Fruit fly (Drosophila melanogaster) whole organism, prepupa: ENCODE data around the gene CG14130.

ENCODE experiments used
- Blimp-1 ChIP-seq: fragments of 200-800 bp; sonication (Bioruptor generic); optimal IDR thresholded peaks from 3 replicates; lab custom pipeline; 2017; ENCODE audit warnings: missing biosample characterization, missing genetic modification characterization, mild to moderate bottlenecking, moderate library complexity, missing genetic modification reagents
- CG10669 ChIP-seq: fragments of 200-800 bp; sonication (Bioruptor generic); optimal IDR thresholded peaks from 3 replicates; lab custom pipeline; 2018; ENCODE audit warnings: missing biosample characterization, mild to moderate bottlenecking, missing genetic modification characterization, moderate library complexity
- CG11902 ChIP-seq: fragments of 200-800 bp; sonication (Bioruptor generic); optimal IDR thresholded peaks from 3 replicates; lab custom pipeline; 2016; ENCODE audit warnings: missing biosample characterization, missing genetic modification characterization
- CG15336 ChIP-seq: fragments of 200-800 bp; sonication (Bioruptor generic); IDR thresholded peaks from 2 replicates; pipeline ENCODE4 v1.3.6; 2022; ENCODE audit warnings: missing biosample characterization, missing genetic modification characterization
- CG1621 ChIP-seq: fragments of 200-800 bp; sonication (Bioruptor generic); optimal IDR thresholded peaks from 3 replicates; lab custom pipeline; 2018; ENCODE audit warnings: missing biosample characterization, mild to moderate bottlenecking, missing genetic modification characterization
- CG16779 ChIP-seq: fragments of 200-800 bp; sonication (Bioruptor generic); optimal IDR thresholded peaks from 3 replicates; lab custom pipeline; 2017; ENCODE audit warnings: missing biosample characterization, mild to moderate bottlenecking, missing genetic modification characterization
- CG3919 ChIP-seq: fragments of 200-800 bp; sonication (Bioruptor generic); optimal IDR thresholded peaks from 3 replicates; lab custom pipeline; 2016; ENCODE audit warnings: missing biosample characterization, missing genetic modification characterization
- CG6163 ChIP-seq: fragments of 200-800 bp; sonication (Bioruptor generic); IDR thresholded peaks from 3 replicates; pipeline ENCODE4 v1.3.6; 2022; ENCODE audit warnings: missing biosample characterization, missing genetic modification characterization
- CG6792 ChIP-seq: fragments of 200-800 bp; sonication (Bioruptor generic); optimal IDR thresholded peaks from 3 replicates; lab custom pipeline; 2016; ENCODE audit warnings: missing biosample characterization, missing genetic modification characterization
- CG6854 ChIP-seq: fragments of 200-800 bp; sonication (Bioruptor generic); optimal IDR thresholded peaks from 2 replicates; lab custom pipeline; 2017; ENCODE audit warnings: missing biosample characterization, mild to moderate bottlenecking, missing genetic modification characterization
- CG8119 ChIP-seq: fragments of 200-800 bp; sonication (Bioruptor generic); IDR thresholded peaks from 3 replicates; pipeline ENCODE4 v1.3.6; 2022; ENCODE audit warnings: missing biosample characterization, missing genetic modification characterization
- CG8319 ChIP-seq: fragments of 200-800 bp; sonication (Bioruptor generic); optimal IDR thresholded peaks from 3 replicates; lab custom pipeline; 2016; ENCODE audit warnings: missing biosample characterization, missing genetic modification characterization
- Eip78C ChIP-seq: fragments of 200-800 bp; sonication (Bioruptor generic); peaks from one replicate; lab custom pipeline; 2016; ENCODE audit warnings: missing biosample characterization, missing genetic modification characterization
- Ets96B ChIP-seq: fragments of 200-800 bp; optimal IDR thresholded peaks from 2 replicates; lab custom pipeline; 2019; ENCODE audit warnings: missing biosample characterization, mild to moderate bottlenecking, missing genetic modification characterization, moderate library complexity
- Gug ChIP-seq: fragments of 200-800 bp; sonication (Bioruptor generic); IDR thresholded peaks from 2 replicates; pipeline ENCODE4 v1.3.6; 2022; ENCODE audit warnings: missing biosample characterization, missing genetic modification characterization
- Hr38 ChIP-seq: sonication (Bioruptor generic); optimal IDR thresholded peaks from 2 replicates; lab custom pipeline; 2016; ENCODE audit warnings: missing biosample characterization, missing genetic modification characterization
- Hr39 ChIP-seq: fragments of 200-800 bp; sonication (Bioruptor generic); optimal IDR thresholded peaks from 2 replicates; lab custom pipeline; 2016; ENCODE audit warnings: missing biosample characterization, missing genetic modification characterization
- Met ChIP-seq: fragments of 200-800 bp; sonication (Bioruptor generic); optimal IDR thresholded peaks from 3 replicates; lab custom pipeline; 2016; ENCODE audit warnings: missing biosample characterization, missing genetic modification characterization
- Sox14 ChIP-seq: fragments of 200-800 bp; sonication (Bioruptor generic); optimal IDR thresholded peaks from 3 replicates; lab custom pipeline; 2016; ENCODE audit warnings: missing biosample characterization, missing genetic modification characterization
- Sox15 ChIP-seq: fragments of 200-800 bp; sonication (Bioruptor generic); optimal IDR thresholded peaks from 3 replicates; lab custom pipeline; 2016; ENCODE audit warnings: missing biosample characterization, missing genetic modification characterization
- achi ChIP-seq: fragments of 200-800 bp; sonication (Bioruptor generic); optimal IDR thresholded peaks from 3 replicates; lab custom pipeline; 2016; ENCODE audit warnings: missing biosample characterization, missing genetic modification characterization
- acj6 ChIP-seq: fragments of 200-800 bp; sonication (Bioruptor generic); optimal IDR thresholded peaks from 3 replicates; lab custom pipeline; 2016; ENCODE audit warnings: missing biosample characterization, missing genetic modification characterization
- dac ChIP-seq: fragments of 200-800 bp; sonication (Bioruptor generic); optimal IDR thresholded peaks from 2 replicates; lab custom pipeline; 2017; ENCODE audit warnings: missing biosample characterization, mild to moderate bottlenecking, missing genetic modification characterization
- fd59A ChIP-seq: fragments of 200-800 bp; sonication (Bioruptor generic); optimal IDR thresholded peaks from 2 replicates; lab custom pipeline; 2017; ENCODE audit warnings: missing biosample characterization, mild to moderate bottlenecking, missing genetic modification characterization, missing genetic modification reagents
- fd85E ChIP-seq: fragments of 200-800 bp; sonication (Bioruptor generic); optimal IDR thresholded peaks from 3 replicates; lab custom pipeline; 2016; ENCODE audit warnings: missing biosample characterization, missing genetic modification characterization
- fkh ChIP-seq: fragments of 200-800 bp; sonication (Bioruptor generic); optimal IDR thresholded peaks from 3 replicates; lab custom pipeline; 2017; ENCODE audit warnings: missing biosample characterization, mild to moderate bottlenecking, missing genetic modification characterization, moderate library complexity
- lz ChIP-seq: fragments of 200-800 bp; sonication (Bioruptor generic); optimal IDR thresholded peaks from 3 replicates; lab custom pipeline; 2016; ENCODE audit warnings: missing biosample characterization, missing genetic modification characterization
- net ChIP-seq: fragments of 200-800 bp; sonication (Bioruptor generic); optimal IDR thresholded peaks from 3 replicates; lab custom pipeline; 2016; ENCODE audit warnings: missing biosample characterization, missing genetic modification characterization
- pdm3 ChIP-seq: fragments of 200-800 bp; sonication (Bioruptor generic); optimal IDR thresholded peaks from 3 replicates; lab custom pipeline; 2016; ENCODE audit warnings: missing biosample characterization, missing genetic modification characterization
- salr ChIP-seq, 2 experiments: fragments of 200-800 bp; sonication (Bioruptor generic); optimal IDR thresholded peaks; 3 replicates each; lab custom pipeline; 2016 to 2018; ENCODE audit warnings: missing biosample characterization in 2 of 2, missing genetic modification characterization in 2 of 2, mild to moderate bottlenecking in 1 of 2
- ss ChIP-seq, 2 experiments: fragments of 200-800 bp; sonication (Bioruptor generic); optimal IDR thresholded peaks; 2 replicates in 1 of 2; 3 replicates in 1 of 2; lab custom pipeline; 2017 to 2018; ENCODE audit warnings: mild to moderate bottlenecking in 2 of 2, missing biosample characterization in 2 of 2, missing genetic modification characterization in 2 of 2, moderate library complexity in 1 of 2
- svp ChIP-seq: fragments of 200-800 bp; sonication (Bioruptor generic); peaks from one replicate; lab custom pipeline; 2016; ENCODE audit warnings: missing biosample characterization, missing genetic modification characterization
- topi ChIP-seq: fragments of 200-800 bp; sonication (Bioruptor generic); optimal IDR thresholded peaks from 3 replicates; lab custom pipeline; 2016; ENCODE audit warnings: missing biosample characterization, missing genetic modification characterization

The CG14130 gene

DNA sequence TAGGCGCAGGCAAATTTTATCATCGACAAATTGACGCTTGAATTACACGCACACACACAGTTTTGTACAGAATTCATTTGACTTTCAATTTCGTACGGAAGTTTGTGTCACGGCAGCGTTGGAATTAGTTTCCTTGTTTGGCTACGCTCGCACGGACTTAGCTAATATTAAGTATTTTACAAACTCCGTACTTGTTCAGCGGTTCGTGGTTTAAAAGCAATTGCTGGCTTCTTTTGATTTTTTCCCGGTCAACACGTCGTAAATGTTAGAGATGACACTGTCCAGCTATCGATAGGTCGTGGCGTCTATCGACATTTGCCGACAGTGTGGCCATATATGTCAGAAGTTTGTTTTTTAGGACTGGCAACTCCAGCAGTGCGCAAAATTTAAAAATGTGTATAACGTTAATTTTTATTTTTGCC, 18.1 kb downstream of the CG14130 start, which contains the start of gene CycA:
Gene CycA (minus strand): TSS at position 283 of the 422 bp plus-strand sequence.
- peak; percentile 29 for TF ChIP-seq Blimp-1 (GFP tag; lab: Kevin White, UChicago)
- no peak for TF ChIP-seq Sox15 (GFP tag; lab: Kevin White, UChicago)
- no peak for TF ChIP-seq CG6163
- TF ChIP-seq fkh (GFP tag; lab: Kevin White, UChicago): peak; percentile 67
- peak; percentile 68 for TF ChIP-seq Eip78C (GFP tag; lab: Kevin White, UChicago)
- TF ChIP-seq acj6 (GFP tag; lab: Kevin White, UChicago): no peak
- peak; percentile 20 for TF ChIP-seq lz
- TF ChIP-seq Hr38 (GFP tag; lab: Kevin White, UChicago): no peak
- peak; percentile 32 for TF ChIP-seq Sox14 (GFP tag; lab: Kevin White, UChicago)
- no peak for TF ChIP-seq CG3919
- no peak for TF ChIP-seq Gug
- TF ChIP-seq CG8319 (GFP tag; lab: Kevin White, UChicago): no peak
- no peak for TF ChIP-seq CG8119 (GFP tag; lab: Robert Waterston, UW)
- no peak for TF ChIP-seq fd85E (GFP tag; lab: Kevin White, UChicago)
- TF ChIP-seq CG6792 (GFP tag; lab: Kevin White, UChicago): no peak
- TF ChIP-seq achi: peak; percentile 0
- TF ChIP-seq dac (GFP tag; lab: Kevin White, UChicago): no peak

DNA sequence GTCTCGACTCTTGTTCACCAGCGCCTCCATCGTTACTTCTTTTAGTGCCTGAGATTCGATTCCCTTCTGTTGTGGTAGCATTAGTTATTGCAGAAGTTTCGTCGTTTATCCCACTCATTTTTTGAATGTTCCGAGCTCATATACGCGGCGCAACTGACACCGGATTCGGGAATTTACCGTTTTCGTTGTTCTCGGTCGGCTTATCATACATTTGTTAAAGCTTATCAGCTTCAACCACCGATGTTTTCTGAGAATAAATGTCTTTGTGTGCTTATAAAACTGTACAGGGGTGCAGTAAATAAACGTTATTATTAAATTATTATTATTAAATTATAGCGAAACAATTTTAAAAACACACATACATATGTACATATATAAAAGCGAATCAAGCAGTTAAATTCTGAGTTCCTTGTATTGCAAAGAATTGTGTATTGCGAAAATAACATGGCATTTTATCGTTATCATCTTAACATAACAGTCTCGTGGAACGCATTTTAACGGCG, 21.4 kb downstream of the CG14130 start, which contains the start of gene CG43064:
Gene CG43064 (minus strand): TSS at position 147 of the 503 bp plus-strand sequence.
- no peak for TF ChIP-seq CG6854 (GFP tag; lab: Kevin White, UChicago)
- no peak for TF ChIP-seq net (GFP tag; lab: Kevin White, UChicago)
- no peak for TF ChIP-seq achi
- no peak for TF ChIP-seq Ets96B (tag; lab: Kevin White, UChicago)
- TF ChIP-seq Met (GFP tag; lab: Kevin White, UChicago): no peak
- no peak for TF ChIP-seq CG8319 (GFP tag; lab: Kevin White, UChicago)
- no peak for TF ChIP-seq CG16779 (tag; lab: Kevin White, UChicago)
- no peak for TF ChIP-seq CG10669 (GFP tag; lab: Kevin White, UChicago)

DNA sequence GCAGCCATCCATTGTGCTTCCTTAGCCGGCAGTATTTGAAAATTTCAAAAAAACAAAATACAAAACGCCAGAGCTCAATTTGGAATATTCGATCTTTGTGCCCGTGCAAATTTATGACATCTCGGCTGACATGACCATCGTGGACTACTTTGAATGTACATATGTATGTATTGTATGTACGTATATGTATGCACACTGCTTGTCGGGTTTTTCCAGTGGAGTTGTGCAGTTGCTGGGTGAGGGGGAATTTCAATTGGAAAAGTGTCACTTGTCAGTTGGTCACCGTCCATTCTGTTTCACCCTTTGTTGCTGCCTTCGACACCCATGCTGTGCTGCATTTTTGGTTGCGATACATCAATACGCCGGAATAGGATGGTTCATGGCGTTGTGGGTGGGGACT, 32.5 kb downstream of the CG14130 start, which contains the start of gene CG12521:
Gene CG12521 (minus strand): TSS at position 101 of the 400 bp plus-strand sequence.
- TF ChIP-seq CG6792 (GFP tag; lab: Kevin White, UChicago) (no peak), pdm3 (no peak), Hr39 (no peak)

DNA sequence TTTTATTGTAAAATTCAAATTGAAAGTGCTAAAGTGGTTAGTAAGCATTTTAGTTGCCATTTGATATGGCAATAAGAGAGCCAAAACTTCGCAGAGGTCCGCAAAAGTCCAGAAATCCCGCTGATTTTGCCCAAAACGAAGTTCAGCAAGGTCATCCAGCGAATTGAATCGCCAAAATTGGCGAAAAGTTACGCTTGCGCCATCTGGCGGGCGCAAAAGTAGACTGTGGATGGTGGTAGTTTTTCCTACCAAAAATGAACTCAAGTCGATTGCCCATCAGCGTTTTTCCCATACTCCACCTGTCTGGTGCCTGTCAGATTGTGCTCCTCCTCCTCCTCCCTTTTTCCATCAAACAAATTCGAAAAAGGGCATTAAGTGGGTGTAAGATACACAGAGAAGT, 37.7 kb downstream of the CG14130 start:
- peak; percentile 2 for TF ChIP-seq svp (GFP tag; lab: Kevin White, UChicago)
- no peak for TF ChIP-seq ss (GFP tag; optimal IDR thresholded peaks at IDR 0.05; lab: Kevin White, UChicago)

DNA sequence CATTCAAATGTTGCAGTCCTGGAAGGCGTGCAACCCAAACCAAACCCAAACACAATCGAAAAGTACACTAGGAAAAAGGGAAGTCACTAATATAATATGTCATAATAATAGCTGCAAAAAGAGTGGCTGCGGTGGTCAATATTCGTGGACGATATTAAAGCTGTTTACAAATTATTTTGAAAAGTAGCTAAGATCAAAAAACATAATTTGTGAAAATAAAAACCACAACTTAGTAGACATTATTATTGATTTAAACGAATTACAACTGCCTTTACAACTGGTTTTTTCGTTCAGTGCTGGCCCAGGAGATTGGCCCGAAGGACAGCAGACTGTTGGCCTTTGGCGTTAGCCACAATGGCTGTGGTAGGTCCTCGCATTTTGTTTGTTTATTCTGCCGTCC, 43.5 kb downstream of the CG14130 start:
- TF ChIP-seq svp (GFP tag; lab: Kevin White, UChicago) (peak; percentile 50), Eip78C (GFP tag; lab: Kevin White, UChicago) (peak; percentile 19), salr (GFP tag; optimal IDR thresholded peaks at IDR 0.05; lab: Kevin White, UChicago) (no peak)
- TF ChIP-seq, all 60 proteins: peak for 2

DNA sequence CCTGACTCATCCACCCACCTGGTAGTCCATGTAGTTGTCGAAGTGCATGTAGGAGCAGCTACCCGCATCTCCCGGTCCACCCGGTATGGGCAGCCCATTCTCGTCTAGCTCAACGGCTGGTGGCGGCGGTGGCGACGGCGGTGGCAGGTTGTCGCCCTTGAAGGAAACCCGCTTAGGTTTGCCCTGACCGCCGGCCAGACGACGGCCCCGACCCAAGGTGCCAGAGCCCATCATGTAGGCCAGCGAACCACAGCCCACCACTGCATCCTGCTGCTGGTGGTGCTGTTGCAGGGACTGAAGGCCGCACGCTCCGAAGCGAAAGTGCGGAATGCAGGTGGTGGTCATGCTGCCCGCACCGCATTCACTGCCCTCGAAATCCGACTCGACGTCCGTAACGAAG, 47.0 kb downstream of the CG14130 start:
- TF ChIP-seq CG15336 (GFP tag; lab: Robert Waterston, UW): no peak
- no peak for TF ChIP-seq fkh (GFP tag; lab: Kevin White, UChicago)
- TF ChIP-seq ss (GFP tag; optimal IDR thresholded peaks at IDR 0.05; lab: Kevin White, UChicago): no peak
- TF ChIP-seq topi (GFP tag; lab: Kevin White, UChicago): no peak
- TF ChIP-seq CG1621 (tag; lab: Kevin White, UChicago): no peak
- no peak for TF ChIP-seq fd59A (GFP tag; lab: Kevin White, UChicago)
- no peak for TF ChIP-seq CG11902
